Fruit fly (Drosophila melanogaster) whole organism, pupa: Measurements from ENCODE around the gene POLDIP2.

ENCODE experiments used
- CG10348 ChIP-seq: fragments of 200-800 bp; sonication (Bioruptor generic); IDR thresholded peaks from 2 replicates; pipeline ENCODE4 v1.3.6; 2022; ENCODE audit warnings: missing biosample characterization, missing genetic modification characterization
- CG12605 ChIP-seq: fragments of 200-800 bp; sonication (Bioruptor generic); IDR thresholded peaks from 2 replicates; pipeline ENCODE4 v1.3.6; 2022; ENCODE audit warnings: missing biosample characterization, missing genetic modification characterization
- CG13204 ChIP-seq: fragments of 200-800 bp; sonication (Bioruptor generic); optimal IDR thresholded peaks from 2 replicates; lab custom pipeline; 2018; ENCODE audit warnings: missing biosample characterization, mild to moderate bottlenecking, missing genetic modification characterization, moderate library complexity
- CG14655 ChIP-seq: fragments of 200-800 bp; sonication (Bioruptor generic); optimal IDR thresholded peaks from 3 replicates; lab custom pipeline; 2017; ENCODE audit warnings: mild to moderate bottlenecking, missing biosample characterization, missing genetic modification reagents, missing genetic modification characterization
- CG15710 ChIP-seq: fragments of 200-800 bp; sonication (Bioruptor generic); optimal IDR thresholded peaks from 2 replicates; lab custom pipeline; 2018; ENCODE audit warnings: missing biosample characterization, mild to moderate bottlenecking, missing genetic modification characterization, moderate library complexity
- CG17806 ChIP-seq: fragments of 200-800 bp; sonication (Bioruptor generic); optimal IDR thresholded peaks from 2 replicates; lab custom pipeline; 2018; ENCODE audit warnings: missing biosample characterization, mild to moderate bottlenecking, missing genetic modification characterization, moderate library complexity
- CG32121 ChIP-seq: fragments of 200-800 bp; sonication (Bioruptor generic); IDR thresholded peaks from 2 replicates; pipeline ENCODE4 v1.3.6; 2022; ENCODE audit warnings: missing biosample characterization, missing genetic modification characterization
- CG34367 ChIP-seq: fragments of 200-800 bp; sonication (Bioruptor generic); optimal IDR thresholded peaks from 2 replicates; lab custom pipeline; 2018; ENCODE audit warnings: missing biosample characterization, mild to moderate bottlenecking, missing genetic modification characterization
- CG4496 ChIP-seq: fragments of 200-800 bp; sonication (Bioruptor generic); IDR thresholded peaks from 3 replicates; pipeline ENCODE4 v1.3.6; 2022; ENCODE audit warnings: missing biosample characterization, missing genetic modification characterization
- CG8301 ChIP-seq: fragments of 200-800 bp; sonication (Bioruptor generic); optimal IDR thresholded peaks from 2 replicates; lab custom pipeline; 2018; ENCODE audit warnings: missing biosample characterization, mild to moderate bottlenecking, missing genetic modification characterization
- CG9948 ChIP-seq: fragments of 200-800 bp; sonication (Bioruptor generic); optimal IDR thresholded peaks from 2 replicates; lab custom pipeline; 2018; ENCODE audit warnings: missing biosample characterization, mild to moderate bottlenecking, missing genetic modification characterization, moderate library complexity
- D1 ChIP-seq: fragments of 200-800 bp; sonication (Bioruptor generic); optimal IDR thresholded peaks from 2 replicates; lab custom pipeline; 2018; ENCODE audit warnings: missing biosample characterization, mild to moderate bottlenecking, missing genetic modification characterization, moderate library complexity
- EcR ChIP-seq: fragments of 200-800 bp; sonication (Bioruptor generic); optimal IDR thresholded peaks from 3 replicates; lab custom pipeline; 2019; ENCODE audit warnings: missing biosample characterization, missing genetic modification characterization, mild to moderate bottlenecking, moderate library complexity, missing genetic modification reagents
- Ets98B ChIP-seq: fragments of 200-800 bp; sonication (Bioruptor generic); IDR thresholded peaks from 2 replicates; pipeline ENCODE4 v1.3.6; 2022; ENCODE audit warnings: missing biosample characterization, missing genetic modification characterization
- Pif1A ChIP-seq: fragments of 200-800 bp; sonication (Bioruptor generic); optimal IDR thresholded peaks from 3 replicates; lab custom pipeline; 2016; ENCODE audit warnings: missing biosample characterization, missing genetic modification characterization
- Pif1B ChIP-seq: fragments of 200-800 bp; sonication (Bioruptor generic); optimal IDR thresholded peaks from 3 replicates; lab custom pipeline; 2016; ENCODE audit warnings: missing biosample characterization, missing genetic modification characterization
- Snoo ChIP-seq: fragments of 200-800 bp; sonication (Bioruptor generic); optimal IDR thresholded peaks from 3 replicates; lab custom pipeline; 2017; ENCODE audit warnings: missing biosample characterization, mild to moderate bottlenecking, missing genetic modification characterization, inconsistent platforms
- fd96Ca ChIP-seq: fragments of 200-800 bp; sonication (Bioruptor generic); IDR thresholded peaks from 3 replicates; pipeline ENCODE4 v1.3.6; 2022; ENCODE audit warnings: missing biosample characterization, missing genetic modification characterization
- gl ChIP-seq: fragments of 200-800 bp; sonication (Bioruptor generic); optimal IDR thresholded peaks from 2 replicates; lab custom pipeline; 2018; ENCODE audit warnings: missing biosample characterization, mild to moderate bottlenecking, missing genetic modification characterization
- rn ChIP-seq: fragments of 200-800 bp; sonication (Bioruptor generic); IDR thresholded peaks from 2 replicates; pipeline ENCODE4 v1.3.6; 2022; ENCODE audit warnings: missing biosample characterization, missing genetic modification characterization

Gene POLDIP2

dm6 chr3R:5474551-5474950, 7.0 kb downstream of the POLDIP2 start, which contains the start of the genes CG45100, HDAC3 and Hcs:
Gene CG45100 (minus strand): TSS chr3R:5474600.
Gene HDAC3 (minus strand): TSS chr3R:5474600.
Gene Hcs (plus strand): TSS chr3R:5474899.
- TF ChIP-seq fd96Ca (0 out of 3 replicates have a peak, but pooled peaks have one; percentile 15), CG9948 (no peak), CG15710 (peak; percentile 19)

dm6 chr3R:5482790-5483189, 15.2 kb downstream of the POLDIP2 start:
- TF ChIP-seq Pif1B (GFP tag; lab: Kevin White, UChicago), result no peak
- no peak for TF ChIP-seq CG4496 (GFP tag; lab: Robert Waterston, UW)
- no peak for TF ChIP-seq fd96Ca
- TF ChIP-seq CG12605, result no peak
- TF ChIP-seq CG14655 (GFP tag; lab: Kevin White, UChicago), result no peak
- TF ChIP-seq CG10348 (GFP tag; lab: Robert Waterston, UW), result no peak
- TF ChIP-seq CG32121, result no peak
- no peak for TF ChIP-seq CG13204 (GFP tag; lab: Kevin White, UChicago)
- no peak for TF ChIP-seq D1 (tag; lab: Kevin White, UChicago)
- TF ChIP-seq CG8301 (tag; lab: Kevin White, UChicago), result no peak
- TF ChIP-seq CG9948, result no peak
- TF ChIP-seq CG34367 (tag; lab: Kevin White, UChicago), result no peak
- TF ChIP-seq CG17806 (tag; lab: Kevin White, UChicago), result no peak
- TF ChIP-seq CG15710, result no peak

dm6 chr3R:5483488-5484109, 16.0 kb downstream of the POLDIP2 start, which contains the start of gene ksr:
Gene ksr (minus strand): TSS chr3R:5483906.
- TF ChIP-seq CG4496 (GFP tag; lab: Robert Waterston, UW), result peak; percentile 29; the same call in 1 of the 3 replicates
- no peak for TF ChIP-seq fd96Ca
- TF ChIP-seq CG12605, result 0 out of 2 replicates have a peak, but pooled peaks have one; percentile 33
- peak; percentile 8; the same call in 1 of the 2 replicates for TF ChIP-seq Ets98B
- peak; percentile 22 for TF ChIP-seq CG15710

DNA sequence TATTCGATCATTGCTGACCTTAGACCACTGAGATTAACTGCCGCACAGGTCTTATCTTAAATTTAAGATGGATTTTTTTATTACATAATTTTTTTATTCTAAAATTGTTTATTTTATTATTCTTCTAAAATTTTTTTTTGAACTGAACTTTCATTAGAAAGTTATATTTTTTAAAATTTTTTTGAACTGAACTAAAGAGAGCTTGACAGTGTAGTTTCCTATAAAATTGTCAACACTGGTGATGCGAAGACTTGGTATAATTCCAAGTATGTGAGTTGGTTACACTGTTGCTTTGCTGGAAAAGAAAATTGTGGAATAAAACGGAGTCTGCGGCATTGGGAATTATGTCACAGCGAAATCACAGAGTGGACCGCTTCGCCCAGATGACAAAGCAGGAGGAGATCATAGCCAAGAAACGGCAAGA, 17.7 kb downstream of the POLDIP2 start, which contains the start of gene CG31550:
CG31550 (plus strand) TSS at position 249 of the 424 bp plus-strand sequence.
- TF ChIP-seq CG4496 (GFP tag; lab: Robert Waterston, UW), result peak; percentile 69; the same call in 2 of the 3 replicates
- TF ChIP-seq Ets98B, result peak; percentile 55; the same call in 1 of the 2 replicates
- no peak; the same call in 1 of the 2 replicates for TF ChIP-seq CG12605
- TF ChIP-seq CG15710, result peak; percentile 71
- no peak for TF ChIP-seq rn
- TF ChIP-seq CG13204 (GFP tag; lab: Kevin White, UChicago), result no peak
- TF ChIP-seq CG34367 (tag; lab: Kevin White, UChicago), result no peak
- no peak for TF ChIP-seq D1 (tag; lab: Kevin White, UChicago)
- peak; percentile 68 for TF ChIP-seq CG32121
- no peak for TF ChIP-seq Snoo (tag; lab: Kevin White, UChicago)
- peak; percentile 56 for TF ChIP-seq CG9948

DNA sequence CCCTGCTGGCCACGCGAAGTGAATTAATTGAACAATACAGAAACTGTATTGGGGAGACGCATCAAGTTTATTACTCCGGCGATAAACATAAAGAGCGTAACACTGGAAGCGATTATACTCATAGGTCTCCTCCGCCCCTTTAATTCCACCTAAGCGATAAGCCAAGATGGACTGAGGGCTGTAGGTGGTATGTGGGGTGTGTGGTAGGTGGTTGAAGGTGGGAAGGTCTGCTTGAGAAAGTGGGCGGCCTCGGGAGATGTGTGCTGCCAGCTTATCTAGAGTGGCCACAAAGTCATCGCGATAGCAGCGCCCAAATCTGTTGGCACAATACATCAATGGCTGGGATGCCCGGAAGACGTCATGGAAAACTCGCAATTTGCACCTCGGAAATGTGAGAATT, 30.0 kb downstream of the POLDIP2 start:
- peak; percentile 34 for TF ChIP-seq EcR (GFP tag; lab: Kevin White, UChicago)
- TF ChIP-seq CG10348 (GFP tag; lab: Robert Waterston, UW), result no peak

DNA sequence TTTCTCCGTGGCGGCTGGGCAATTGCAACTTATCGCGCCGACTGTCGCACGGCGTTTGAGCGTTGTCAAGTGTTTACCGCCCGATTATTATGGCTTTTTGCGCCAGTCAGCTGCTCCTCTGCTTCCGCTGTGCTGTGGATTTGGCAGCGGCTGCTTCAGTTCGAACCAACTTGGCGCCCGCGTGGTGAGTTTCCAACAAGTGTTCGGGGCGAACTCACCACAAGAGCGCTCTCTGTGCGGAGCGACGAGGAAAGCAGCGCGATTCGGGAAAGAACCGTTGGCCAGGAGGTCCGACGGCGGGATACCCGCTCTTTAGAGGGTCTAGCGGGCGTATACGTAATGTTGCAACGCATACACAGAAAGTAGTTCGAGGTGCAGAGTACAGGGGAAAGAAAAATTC, 35.1 kb downstream of the POLDIP2 start, which contains the start of gene NKCC:
NKCC (minus strand) TSS at position 57 of the 400 bp plus-strand sequence.
- TF ChIP-seq CG9948 (no peak), Pif1B (GFP tag; lab: Kevin White, UChicago) (no peak), Pif1A (GFP tag; lab: Kevin White, UChicago) (no peak), CG10348 (GFP tag; lab: Robert Waterston, UW) (no peak), EcR (GFP tag; lab: Kevin White, UChicago) (no peak), D1 (tag; lab: Kevin White, UChicago) (no peak), CG13204 (GFP tag; lab: Kevin White, UChicago) (peak; percentile 12)
- TF ChIP-seq, all 21 proteins: peak for 1

dm6 chr3R:5503789-5504387, 36.3 kb downstream of the POLDIP2 start:
- TF ChIP-seq CG4496 (GFP tag; lab: Robert Waterston, UW) (no peak), EcR (GFP tag; lab: Kevin White, UChicago) (no peak)

- no peak for TF ChIP-seq CG14655 (GFP tag; lab: Kevin White, UChicago)
- no peak for TF ChIP-seq CG17806 (tag; lab: Kevin White, UChicago)
- no peak for TF ChIP-seq EcR (GFP tag; lab: Kevin White, UChicago)
- TF ChIP-seq D1 (tag; lab: Kevin White, UChicago), result no peak
- no peak for TF ChIP-seq Ets98B
- TF ChIP-seq Pif1B (GFP tag; lab: Kevin White, UChicago), result no peak
- no peak for TF ChIP-seq fd96Ca
- TF ChIP-seq CG4496 (GFP tag; lab: Robert Waterston, UW), result no peak
- no peak for TF ChIP-seq CG10348 (GFP tag; lab: Robert Waterston, UW)
- no peak for TF ChIP-seq CG12605
- TF ChIP-seq gl (tag; lab: Kevin White, UChicago), result no peak
- TF ChIP-seq CG8301 (tag; lab: Kevin White, UChicago), result no peak
- TF ChIP-seq CG34367 (tag; lab: Kevin White, UChicago), result no peak
- TF ChIP-seq, all 21 proteins: peak for 0
Observed at dm6 chr3R:5514759-5515158, 47.2 kb downstream of the POLDIP2 start.
